Worm (Caenorhabditis elegans): ENCODE results near the gene R74.8.

DNA sequence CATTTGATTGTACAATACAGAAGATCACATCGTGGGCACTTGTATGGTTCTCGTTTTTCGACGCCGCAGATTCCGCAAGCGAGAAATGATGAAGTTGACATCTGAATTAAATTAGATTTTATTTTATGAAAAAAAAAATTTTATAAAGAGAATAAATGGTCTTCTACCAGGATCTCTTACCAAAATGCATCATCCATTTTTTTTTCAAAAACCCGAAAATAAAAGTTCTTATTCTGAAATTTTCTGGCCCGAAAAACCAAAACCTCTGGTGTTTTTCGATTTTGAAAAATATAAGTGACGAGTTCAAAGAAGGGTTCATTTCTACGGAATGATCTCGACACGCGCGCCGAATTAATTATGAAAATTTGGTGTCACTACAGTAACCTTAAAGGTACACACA is 38.2 kb downstream of the R74.8 start, which contains the start of gene zhit-2:
- TF ChIP-seq spr-1 (tag; optimal IDR thresholded peaks at IDR 0.05): no peak
- no peak for TF ChIP-seq lin-13 (GFP tag; optimal IDR thresholded peaks at IDR 0.05)
- no peak for TF ChIP-seq gei-8 (GFP tag; optimal IDR thresholded peaks at IDR 0.05)
- TF ChIP-seq ces-1 (GFP tag; optimal IDR thresholded peaks at IDR 0.05): no peak
- TF ChIP-seq lin-38 (GFP tag; IDR thresholded peaks at IDR 0.05): no peak
- no peak for TF ChIP-seq pha-4 (GFP tag; IDR thresholded peaks at IDR 0.05)
- no peak for TF ChIP-seq pha-4 (tag; optimal IDR thresholded peaks at IDR 0.05)
- no peak for TF ChIP-seq D1046.2 (GFP tag; IDR thresholded peaks at IDR 0.05)
